Fruit fly (Drosophila melanogaster) whole organism, embryonic: ENCODE measurements around the gene Sodh2.

Experiments used
- Fer3 ChIP-seq: fragments of 200-800 bp; sonication (Bioruptor generic); optimal IDR thresholded peaks from 2 replicates; lab custom pipeline; 2018; ENCODE audit warnings: missing biosample characterization, mild to moderate bottlenecking, missing genetic modification characterization, moderate library complexity
- Hr51 ChIP-seq, 2 experiments: fragments of 200-800 bp; sonication (Bioruptor generic); optimal IDR thresholded peaks; 2 replicates in 1 of 2; 3 replicates in 1 of 2; lab custom pipeline; 2016 to 2018; ENCODE audit warnings: missing biosample characterization in 2 of 2, missing genetic modification characterization in 2 of 2, mild to moderate bottlenecking in 1 of 2, moderate library complexity in 1 of 2
- ewg ChIP-seq: fragments of 200-800 bp; sonication (Bioruptor generic); optimal IDR thresholded peaks from 3 replicates; lab custom pipeline; 2017; ENCODE audit warnings: mild to moderate bottlenecking, missing biosample characterization, missing genetic modification reagents, missing genetic modification characterization
- inv ChIP-seq: fragments of 200-800 bp; sonication (Bioruptor generic); IDR thresholded peaks from 2 replicates; pipeline ENCODE4 v1.3.6; 2022; ENCODE audit warnings: missing biosample characterization, missing genetic modification characterization; ENCODE audit not compliant: partially characterized antibody

dm6 chr3R:10878628-10879027, 2.4 kb downstream of the Sodh2 start:
- TF ChIP-seq inv (no peak), Fer3 (no peak), Hr51 (GFP tag; optimal IDR thresholded peaks at IDR 0.05; lab: Kevin White, UChicago) (no peak), ewg (GFP tag; lab: Kevin White, UChicago) (no peak)
